Fruit fly (Drosophila melanogaster): ENCODE measurements around the gene Npc1a.

DNA sequence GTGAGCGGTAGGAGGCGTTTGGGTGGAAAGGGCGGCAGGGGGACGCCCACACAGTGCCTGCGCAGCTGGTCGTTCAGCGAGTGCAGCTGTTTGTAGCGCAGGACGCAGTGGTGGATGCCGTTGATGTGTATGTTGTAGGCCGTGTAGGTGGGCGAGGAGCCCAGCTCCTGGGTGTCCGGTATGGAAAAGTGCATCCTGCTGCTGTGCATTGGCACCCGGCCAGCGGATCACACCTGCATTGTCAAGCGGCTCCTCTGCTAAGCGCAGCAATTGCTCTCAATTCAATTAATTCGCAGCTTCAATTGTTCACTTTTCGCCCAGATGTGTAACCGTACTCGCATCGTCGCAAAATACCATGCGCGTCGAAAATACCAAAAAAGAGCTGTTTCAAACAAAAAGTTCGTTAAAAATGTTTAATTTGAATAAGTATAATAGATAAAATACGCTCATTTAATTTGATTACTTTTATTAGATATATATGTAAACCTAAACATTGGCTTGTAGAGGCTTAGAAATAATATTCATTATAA lies 14.3 kb downstream of the Npc1a start, which contains the start of gene Snx17:
- TF ChIP-seq kay (GFP tag; ENCODE audit: borderline replicate concordance) (no peak), pad (GFP tag; optimal IDR thresholded peaks at IDR 0.05) (no peak), CG1620 (GFP tag; optimal IDR thresholded peaks at IDR 0.05) (no peak), ovo (GFP tag; optimal IDR thresholded peaks at IDR 0.05) (no peak), CG14711 (tag; optimal IDR thresholded peaks at IDR 0.05) (no peak), Crg-1 (GFP tag; optimal IDR thresholded peaks at IDR 0.05) (no peak)

Data from whole organism, adult.